3 worm cellular contexts compared by ENCODE assay signal in the genomic region with DNA sequence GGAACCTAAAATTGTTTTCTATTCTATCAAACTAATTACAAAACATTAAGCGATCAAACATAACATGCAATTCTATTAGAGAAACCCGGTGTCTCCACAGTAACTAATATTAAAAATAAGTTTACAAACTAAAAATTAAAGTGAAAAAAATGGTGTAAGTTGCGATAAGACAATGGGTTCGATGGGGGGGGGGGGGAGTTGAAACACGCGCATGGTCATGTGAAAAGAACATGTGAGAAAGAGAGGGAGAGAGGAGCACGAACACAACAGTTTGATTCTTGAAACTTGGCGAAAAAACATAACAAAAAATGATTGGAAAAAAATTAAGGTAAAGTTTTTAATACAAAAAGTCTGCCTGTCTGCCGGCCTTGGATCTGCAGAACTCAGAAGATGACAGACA.
A peak's percentile ranks its signal among the peaks of the same experiment; 100 is the strongest.
TF ChIP-seq lines count a peak whose summit lies in the region.

No protein-coding gene starts in this region.

TF ChIP-seq in whole organism, L3 larva, 47 proteins besides CTCF, POLR2A, EP300 and RAD21:
- TF ChIP-seq snpc-4 (tag; optimal IDR thresholded peaks at IDR 0.05; lab: Kevin White, UChicago) (no peak), elt-2 (tag; optimal IDR thresholded peaks at IDR 0.05; lab: Kevin White, UChicago) (peak; percentile 26), pha-4 (tag; optimal IDR thresholded peaks at IDR 0.05; lab: Kevin White, UChicago) (peak; percentile 5)

TF ChIP-seq in whole organism, L4 larva, 104 proteins besides CTCF, POLR2A, EP300 and RAD21:
- peak; percentile 3 for TF ChIP-seq nhr-28 (tag; optimal IDR thresholded peaks at IDR 0.05; lab: Kevin White, UChicago)
- TF ChIP-seq mdl-1 (tag; optimal IDR thresholded peaks at IDR 0.05; lab: Kevin White, UChicago), result peak in 1 of 2 experiments; percentile 6
- TF ChIP-seq hlh-30 (tag; optimal IDR thresholded peaks at IDR 0.05; lab: Kevin White, UChicago; ENCODE audit: insufficient read depth), result peak; percentile 75
- TF ChIP-seq lin-39 (tag; optimal IDR thresholded peaks at IDR 0.05; lab: Kevin White, UChicago), result no peak
- TF ChIP-seq dve-1 (tag; optimal IDR thresholded peaks at IDR 0.05; lab: Kevin White, UChicago; ENCODE audit: insufficient read depth), result peak; percentile 15
- TF ChIP-seq daf-19 (GFP tag; conservative IDR thresholded peaks at IDR 0.05; lab: Robert Waterston, UW), result no peak
- peak; percentile 45 for TF ChIP-seq hlh-11 (tag; optimal IDR thresholded peaks at IDR 0.05; lab: Kevin White, UChicago)
- TF ChIP-seq zip-11 (GFP tag; IDR thresholded peaks at IDR 0.05; lab: Robert Waterston, UW), result no peak

TF ChIP-seq in whole organism, young adult, 124 proteins besides CTCF, POLR2A, EP300 and RAD21:
- TF ChIP-seq attf-5 (GFP tag; optimal IDR thresholded peaks at IDR 0.05; lab: Kevin White, UChicago), result peak; percentile 26
- TF ChIP-seq cebp-1 (GFP tag; IDR thresholded peaks at IDR 0.05; lab: Robert Waterston, UW), result no peak
- peak; percentile 45 for TF ChIP-seq cebp-1 (tag; optimal IDR thresholded peaks at IDR 0.05; lab: Kevin White, UChicago)
- TF ChIP-seq egrh-3 (GFP tag; IDR thresholded peaks at IDR 0.05; lab: Robert Waterston, UW), result peak; percentile 58; the same call in 1 of the 2 replicates
- peak; percentile 10 for TF ChIP-seq nhr-80 (tag; optimal IDR thresholded peaks at IDR 0.05; lab: Kevin White, UChicago)
- TF ChIP-seq ceh-58 (GFP tag; IDR thresholded peaks at IDR 0.05; lab: Robert Waterston, UW), result no peak
